Fruit fly (Drosophila melanogaster) whole organism, embryonic: ENCODE data around the gene ninaE.

Experiments
- Adf1 ChIP-seq: fragments of 200-800 bp; sonication (Bioruptor generic); IDR thresholded peaks from 2 replicates; pipeline ENCODE4 v1.3.6; 2022; ENCODE audit warnings: missing biosample characterization, missing genetic modification characterization
- Atf-2 ChIP-seq: fragments of 200-800 bp; sonication (Bioruptor generic); optimal IDR thresholded peaks from 2 replicates; lab custom pipeline; 2016; ENCODE audit warnings: missing biosample characterization, missing genetic modification characterization
- CG10147 ChIP-seq: fragments of 200-800 bp; sonication (Bioruptor generic); optimal IDR thresholded peaks from 2 replicates; lab custom pipeline; 2019; ENCODE audit warnings: missing biosample characterization, mild to moderate bottlenecking, missing genetic modification characterization, moderate library complexity
- CG10959 ChIP-seq: fragments of 200-800 bp; sonication (Bioruptor generic); IDR thresholded peaks from 2 replicates; pipeline ENCODE4 v1.3.6; 2022; ENCODE audit warnings: missing biosample characterization, missing genetic modification characterization
- CG11560 ChIP-seq: fragments of 200-800 bp; sonication (Bioruptor generic); IDR thresholded peaks from 3 replicates; pipeline ENCODE4 v1.3.6; 2022; ENCODE audit warnings: missing biosample characterization, missing genetic modification characterization
- CG12219 ChIP-seq: fragments of 200-800 bp; sonication (Bioruptor generic); optimal IDR thresholded peaks from 3 replicates; lab custom pipeline; 2018; ENCODE audit warnings: missing biosample characterization, mild to moderate bottlenecking, missing genetic modification characterization
- CG13123 ChIP-seq: fragments of 200-800 bp; sonication (Bioruptor generic); optimal IDR thresholded peaks from 2 replicates; lab custom pipeline; 2016; ENCODE audit warnings: missing biosample characterization, missing genetic modification characterization
- CG14014 ChIP-seq: fragments of 200-800 bp; sonication (Bioruptor generic); IDR thresholded peaks from 2 replicates; pipeline ENCODE4 v1.3.6; 2022; ENCODE audit warnings: missing biosample characterization, missing genetic modification characterization
- CG14441 ChIP-seq: fragments of 200-800 bp; sonication (Bioruptor generic); IDR thresholded peaks from 2 replicates; pipeline ENCODE4 v1.3.6; 2022; ENCODE audit warnings: missing biosample characterization, missing genetic modification characterization
- CG15073 ChIP-seq: fragments of 200-800 bp; sonication (Bioruptor generic); optimal IDR thresholded peaks from 2 replicates; lab custom pipeline; 2016; ENCODE audit warnings: missing biosample characterization, missing genetic modification characterization
- CG17359 ChIP-seq: fragments of 200-800 bp; sonication (Bioruptor generic); optimal IDR thresholded peaks from 3 replicates; lab custom pipeline; 2018; ENCODE audit warnings: missing biosample characterization, mild to moderate bottlenecking, missing genetic modification characterization, moderate library complexity
- CG17802 ChIP-seq: fragments of 200-800 bp; sonication (Bioruptor generic); optimal IDR thresholded peaks from 2 replicates; lab custom pipeline; 2018; ENCODE audit warnings: missing biosample characterization, mild to moderate bottlenecking, missing genetic modification characterization, moderate library complexity
- CG18011 ChIP-seq: fragments of 200-800 bp; sonication (Bioruptor generic); optimal IDR thresholded peaks from 2 replicates; lab custom pipeline; 2017; ENCODE audit warnings: missing biosample characterization, missing genetic modification characterization, mild to moderate bottlenecking, moderate library complexity, missing genotype
- CG18262 ChIP-seq: fragments of 200-800 bp; optimal IDR thresholded peaks from 3 replicates; lab custom pipeline; 2019; ENCODE audit warnings: missing biosample characterization, mild to moderate bottlenecking, missing genetic modification characterization, moderate library complexity
- CG18619 ChIP-seq: fragments of 200-800 bp; sonication (Bioruptor generic); optimal IDR thresholded peaks from 3 replicates; lab custom pipeline; 2017; ENCODE audit warnings: missing biosample characterization, mild to moderate bottlenecking, missing genetic modification characterization
- CG4820 ChIP-seq: fragments of 200-800 bp; sonication (Bioruptor generic); optimal IDR thresholded peaks from 3 replicates; lab custom pipeline; 2016; ENCODE audit warnings: missing biosample characterization, missing genetic modification characterization
- CG6254 ChIP-seq: fragments of 200-800 bp; sonication (Bioruptor generic); optimal IDR thresholded peaks from 3 replicates; lab custom pipeline; 2017; ENCODE audit warnings: mild to moderate bottlenecking, missing biosample characterization, missing genetic modification reagents, missing genetic modification characterization
- CG9609 ChIP-seq: fragments of 200-800 bp; sonication (Bioruptor generic); optimal IDR thresholded peaks from 3 replicates; lab custom pipeline; 2016; ENCODE audit warnings: missing biosample characterization, missing genetic modification characterization
- CrebB ChIP-seq: fragments of 200-800 bp; sonication (Bioruptor generic); optimal IDR thresholded peaks from 3 replicates; lab custom pipeline; 2018; ENCODE audit warnings: missing biosample characterization, mild to moderate bottlenecking, missing genetic modification characterization
- Dref ChIP-seq: fragments of 200-800 bp; sonication (Bioruptor generic); IDR thresholded peaks from 2 replicates; pipeline ENCODE4 v1.3.6; 2022; ENCODE audit warnings: missing biosample characterization, missing genetic modification characterization
- Elba2 ChIP-seq: fragments of 200-800 bp; sonication (Bioruptor generic); optimal IDR thresholded peaks from 3 replicates; lab custom pipeline; 2016; ENCODE audit warnings: missing biosample characterization, missing genetic modification characterization
- Hmx ChIP-seq: fragments of 200-800 bp; sonication (Bioruptor generic); optimal IDR thresholded peaks from 2 replicates; lab custom pipeline; 2016; ENCODE audit warnings: missing biosample characterization, missing genetic modification characterization
- Hr78 ChIP-seq, 2 experiments: fragments of 200-800 bp in 1 of 2; fragments of >200 bp in 1 of 2; sonication (Bioruptor generic) in 1 of 2; optimal IDR thresholded peaks; 2 replicates each; lab custom pipeline; 2017 to 2019; ENCODE audit warnings: missing biosample characterization in 2 of 2, missing genetic modification characterization in 2 of 2, mild to moderate bottlenecking in 1 of 2, moderate library complexity in 1 of 2
- Med ChIP-seq: fragments of 200-800 bp; sonication (Bioruptor generic); peaks from one replicate; lab custom pipeline; 2016; ENCODE audit warnings: missing biosample characterization, missing genetic modification characterization, mild to moderate bottlenecking, inconsistent platforms, moderate library complexity
- Nf-YA ChIP-seq: fragments of 200-800 bp; sonication (Bioruptor generic); IDR thresholded peaks from 2 replicates; pipeline ENCODE4 v1.3.6; 2022; ENCODE audit warnings: missing biosample characterization, missing genetic modification characterization
- Nf-YB ChIP-seq: fragments of 200-800 bp; sonication (Bioruptor generic); optimal IDR thresholded peaks from 3 replicates; lab custom pipeline; 2019; ENCODE audit warnings: missing biosample characterization, mild to moderate bottlenecking, missing genetic modification characterization, moderate library complexity
- Nf-YC ChIP-seq: fragments of 200-800 bp; optimal IDR thresholded peaks from 3 replicates; lab custom pipeline; 2019; ENCODE audit warnings: missing biosample characterization, mild to moderate bottlenecking, missing genetic modification characterization, moderate library complexity
- Opbp ChIP-seq: fragments of 200-800 bp; sonication (Bioruptor generic); IDR thresholded peaks from 3 replicates; pipeline ENCODE4 v1.3.6; 2022; ENCODE audit warnings: missing biosample characterization, missing genetic modification characterization; ENCODE audit not compliant: partially characterized antibody
- Rfx ChIP-seq: fragments of 200-800 bp; sonication (Bioruptor generic); IDR thresholded peaks from 2 replicates; pipeline ENCODE4 v1.3.6; 2022; ENCODE audit warnings: missing biosample characterization, missing genetic modification characterization
- Taf1 ChIP-seq: fragments of 200-800 bp; sonication (Bioruptor generic); IDR thresholded peaks from 2 replicates; pipeline ENCODE4 v1.3.6; 2022; ENCODE audit warnings: missing biosample characterization, missing genetic modification characterization
- Trl ChIP-seq, 3 experiments: fragments of >200 bp in 2 of 3; fragments of 200-800 bp in 1 of 3; sonication (Bioruptor generic) in 1 of 3; optimal IDR thresholded peaks; 2 replicates in 1 of 3; 3 replicates in 2 of 3; lab custom pipeline; 2016 to 2017; ENCODE audit warnings: missing biosample characterization in 1 of 3, missing genetic modification characterization in 1 of 3
- ato ChIP-seq: fragments of 200-800 bp; sonication (Bioruptor generic); IDR thresholded peaks from 2 replicates; pipeline ENCODE4 v1.3.6; 2022; ENCODE audit warnings: missing biosample characterization, missing genetic modification characterization; ENCODE audit not compliant: partially characterized antibody
- bbx ChIP-seq: fragments of 200-800 bp; sonication (Bioruptor generic); IDR thresholded peaks from 2 replicates; pipeline ENCODE4 v1.3.6; 2022; ENCODE audit warnings: missing biosample characterization, missing genetic modification characterization; ENCODE audit not compliant: partially characterized antibody
- bsh ChIP-seq, 2 experiments: fragments of 200-800 bp; sonication (Bioruptor generic); optimal IDR thresholded peaks; 2 replicates each; lab custom pipeline; 2017 to 2018; ENCODE audit warnings: mild to moderate bottlenecking in 2 of 2, missing biosample characterization in 2 of 2, missing genetic modification characterization in 2 of 2, moderate library complexity in 1 of 2
- btn ChIP-seq: fragments of 200-800 bp; sonication (Bioruptor generic); optimal IDR thresholded peaks from 2 replicates; lab custom pipeline; 2016; ENCODE audit warnings: missing biosample characterization, missing genetic modification characterization
- chinmo ChIP-seq: fragments of 200-800 bp; sonication (Bioruptor generic); IDR thresholded peaks from 4 replicates; pipeline ENCODE4 v1.3.6; 2022; ENCODE audit warnings: missing biosample characterization, missing genetic modification characterization; ENCODE audit not compliant: partially characterized antibody
- ci ChIP-seq: fragments of 200-800 bp; sonication (Bioruptor generic); IDR thresholded peaks from 3 replicates; pipeline ENCODE4 v1.3.6; 2022; ENCODE audit warnings: missing biosample characterization, missing genetic modification characterization
- dati ChIP-seq: fragments of 200-800 bp; sonication (Bioruptor generic); IDR thresholded peaks from 2 replicates; pipeline ENCODE4 v1.3.6; 2022; ENCODE audit warnings: missing biosample characterization, missing genetic modification characterization
- exex ChIP-seq: fragments of 200-800 bp; sonication (Bioruptor generic); optimal IDR thresholded peaks from 4 replicates; lab custom pipeline; 2018; ENCODE audit warnings: missing biosample characterization, mild to moderate bottlenecking, missing genetic modification characterization, moderate library complexity
- gfzf ChIP-seq: fragments of 200-800 bp; sonication (Bioruptor generic); optimal IDR thresholded peaks from 2 replicates; lab custom pipeline; 2016; ENCODE audit warnings: missing biosample characterization, mild to moderate bottlenecking, missing genetic modification characterization, moderate library complexity
- gsb-n ChIP-seq: fragments of 200-800 bp; sonication (Bioruptor generic); optimal IDR thresholded peaks from 3 replicates; lab custom pipeline; 2018; ENCODE audit warnings: missing biosample characterization, mild to moderate bottlenecking, missing genetic modification characterization
- mirr ChIP-seq: fragments of 200-800 bp; sonication (Bioruptor generic); optimal IDR thresholded peaks from 3 replicates; lab custom pipeline; 2018; ENCODE audit warnings: missing biosample characterization, mild to moderate bottlenecking, missing genetic modification characterization
- nmo ChIP-seq: fragments of 200-800 bp; sonication (Bioruptor generic); optimal IDR thresholded peaks from 2 replicates; lab custom pipeline; 2018; ENCODE audit warnings: missing biosample characterization, mild to moderate bottlenecking, missing genetic modification characterization, moderate library complexity
- schlank ChIP-seq: fragments of 200-800 bp; sonication (Bioruptor generic); optimal IDR thresholded peaks from 2 replicates; lab custom pipeline; 2018; ENCODE audit warnings: missing biosample characterization, mild to moderate bottlenecking, missing genetic modification characterization
- sd ChIP-seq: fragments of 200-800 bp; sonication (Bioruptor generic); optimal IDR thresholded peaks from 3 replicates; lab custom pipeline; 2018; ENCODE audit warnings: missing biosample characterization, mild to moderate bottlenecking, missing genetic modification characterization, moderate library complexity
- slp2 ChIP-seq: fragments of 200-800 bp; sonication (Bioruptor generic); optimal IDR thresholded peaks from 2 replicates; lab custom pipeline; 2016; ENCODE audit warnings: missing biosample characterization, missing genetic modification characterization
- stc ChIP-seq: fragments of 200-800 bp; sonication (Bioruptor generic); IDR thresholded peaks from 2 replicates; pipeline ENCODE4 v1.3.6; 2022; ENCODE audit warnings: missing biosample characterization, missing genetic modification characterization
- stwl ChIP-seq: fragments of 200-800 bp; sonication (Bioruptor generic); optimal IDR thresholded peaks from 3 replicates; lab custom pipeline; 2018; ENCODE audit warnings: missing biosample characterization, mild to moderate bottlenecking, missing genetic modification characterization, moderate library complexity
- tin ChIP-seq: fragments of 200-800 bp; sonication (Bioruptor generic); optimal IDR thresholded peaks from 3 replicates; lab custom pipeline; 2016; ENCODE audit warnings: missing biosample characterization, missing genetic modification characterization

The ninaE gene

dm6 chr3R:19909541-19910182, 21.7 kb upstream of the ninaE start:
- TF ChIP-seq dati (no peak), CG6254 (no peak), sd (peak; percentile 76), gsb-n (no peak), Hmx (GFP tag; lab: Kevin White, UChicago) (no peak), ci (GFP tag; lab: Robert Waterston, UW) (peak; percentile 63; the same call in 1 of the 3 replicates), CG10147 (GFP tag; lab: Kevin White, UChicago) (no peak), chinmo (0 out of 4 replicates have a peak, but pooled peaks have one; percentile 13), CG10959 (no peak), CG17802 (tag; lab: Kevin White, UChicago) (no peak), CG4820 (no peak), exex (tag; lab: Kevin White, UChicago) (peak; percentile 73), ato (GFP tag; lab: Robert Waterston, UW) (no peak), CG18619 (GFP tag; lab: Kevin White, UChicago) (no peak), tin (GFP tag; lab: Kevin White, UChicago) (no peak), CG18011 (GFP tag; lab: Kevin White, UChicago) (no peak), Elba2 (peak; percentile 76), schlank (tag; lab: Kevin White, UChicago) (no peak), mirr (GFP tag; lab: Kevin White, UChicago) (peak; percentile 4), gfzf (no peak), Dref (GFP tag; lab: Robert Waterston, UW) (no peak), CG14441 (GFP tag; lab: Robert Waterston, UW) (no peak), Nf-YB (GFP tag; lab: Kevin White, UChicago) (no peak), Nf-YA (GFP tag; lab: Robert Waterston, UW) (0 out of 2 replicates have a peak, but pooled peaks have one; percentile 7), CG14014 (GFP tag; lab: Robert Waterston, UW) (no peak), bbx (GFP tag; lab: Robert Waterston, UW) (no peak), CG12219 (GFP tag; lab: Kevin White, UChicago) (no peak), CG9609 (GFP tag; lab: Kevin White, UChicago) (no peak), Opbp (GFP tag; lab: Robert Waterston, UW) (peak; percentile 11; the same call in 1 of the 3 replicates), CG18262 (tag; lab: Kevin White, UChicago) (no peak), Med (GFP tag; lab: Kevin White, UChicago) (peak; percentile 22), Hr78 (GFP tag; optimal IDR thresholded peaks at IDR 0.05; lab: Kevin White, UChicago) (no peak), Rfx (GFP tag; lab: Robert Waterston, UW) (0 out of 2 replicates have a peak, but pooled peaks have one; percentile 17)
- TF ChIP-seq, all 482 proteins: peak for 10

dm6 chr3R:19908863-19909343, 20.9 kb upstream of the ninaE start:
- TF ChIP-seq CG13123 (peak; percentile 65), CG17359 (tag; lab: Kevin White, UChicago) (peak; percentile 84), Taf1 (GFP tag; lab: Robert Waterston, UW) (peak; percentile 59), CG15073 (peak; percentile 16), btn (GFP tag; lab: Kevin White, UChicago) (peak; percentile 49), slp2 (GFP tag; lab: Kevin White, UChicago) (peak; percentile 78), stc (GFP tag; lab: Robert Waterston, UW) (peak; percentile 86), stwl (tag; lab: Kevin White, UChicago) (no peak), CG17802 (tag; lab: Kevin White, UChicago) (peak; percentile 43), Atf-2 (GFP tag; lab: Kevin White, UChicago) (peak; percentile 76), CG11560 (tag; lab: Robert Waterston, UW) (peak; percentile 60; the same call in 2 of the 3 replicates), bsh (GFP tag; optimal IDR thresholded peaks at IDR 0.05; lab: Kevin White, UChicago) (peak; percentile 29 to 80), Nf-YC (tag; lab: Kevin White, UChicago) (no peak), Trl (optimal IDR thresholded peaks at IDR 0.05; lab: Kevin White, UChicago) (no peak), Trl (GFP tag; optimal IDR thresholded peaks at IDR 0.05; lab: Kevin White, UChicago) (peak; percentile 54), CrebB (tag; lab: Kevin White, UChicago) (peak; percentile 71), Adf1 (GFP tag; lab: Robert Waterston, UW) (peak; percentile 76), nmo (GFP tag; lab: Kevin White, UChicago) (peak; percentile 60)
